Worm (Caenorhabditis elegans) whole organism, late embryonic: Measurements from ENCODE around the gene C07G1.6.

ENCODE experiments used
- ama-1 ChIP-seq: fragments of 150-350 bp; optimal IDR thresholded peaks from 2 replicates; lab custom pipeline; 2014
- elt-2 ChIP-seq: sonication (generic microtip); optimal IDR thresholded peaks from 2 replicates; lab custom pipeline; 2016; ENCODE audit warnings: missing genetic modification reagents, missing genetic modification characterization, missing compliant biosample characterization
- fkh-10 ChIP-seq: fragments of 150-350 bp; optimal IDR thresholded peaks from 2 replicates; lab custom pipeline; 2014; ENCODE audit warnings: missing biosample characterization, missing genetic modification reagents, missing genetic modification characterization
- hlh-13 ChIP-seq: fragments of 200-800 bp; sonication (Bioruptor generic); optimal IDR thresholded peaks from 2 replicates; lab custom pipeline; 2018; ENCODE audit warnings: mild to moderate bottlenecking, missing genetic modification characterization, missing compliant biosample characterization
- pat-9 ChIP-seq: fragments of 200-800 bp; sonication (Bioruptor generic); optimal IDR thresholded peaks from 2 replicates; lab custom pipeline; 2018; ENCODE audit warnings: mild to moderate bottlenecking, missing genetic modification characterization, moderate library complexity, missing compliant biosample characterization
- pha-2 ChIP-seq: sonication (generic microtip); optimal IDR thresholded peaks from 2 replicates; lab custom pipeline; 2017; ENCODE audit warnings: mild to moderate bottlenecking, missing genetic modification characterization, missing compliant biosample characterization
- rnt-1 ChIP-seq: sonication (generic microtip); optimal IDR thresholded peaks from 2 replicates; lab custom pipeline; 2016; ENCODE audit warnings: missing genetic modification characterization, missing compliant biosample characterization
- ttx-3 ChIP-seq: sonication (generic microtip); optimal IDR thresholded peaks from 2 replicates; lab custom pipeline; 2016; ENCODE audit warnings: missing genetic modification reagents, missing genetic modification characterization, missing compliant biosample characterization
- unc-86 ChIP-seq: sonication (generic microtip); optimal IDR thresholded peaks from 2 replicates; lab custom pipeline; 2016; ENCODE audit warnings: missing genetic modification characterization, missing compliant biosample characterization
- zip-5 ChIP-seq: sonication (generic microtip); optimal IDR thresholded peaks from 2 replicates; lab custom pipeline; 2016; ENCODE audit warnings: missing genetic modification characterization, missing compliant biosample characterization

DNA sequence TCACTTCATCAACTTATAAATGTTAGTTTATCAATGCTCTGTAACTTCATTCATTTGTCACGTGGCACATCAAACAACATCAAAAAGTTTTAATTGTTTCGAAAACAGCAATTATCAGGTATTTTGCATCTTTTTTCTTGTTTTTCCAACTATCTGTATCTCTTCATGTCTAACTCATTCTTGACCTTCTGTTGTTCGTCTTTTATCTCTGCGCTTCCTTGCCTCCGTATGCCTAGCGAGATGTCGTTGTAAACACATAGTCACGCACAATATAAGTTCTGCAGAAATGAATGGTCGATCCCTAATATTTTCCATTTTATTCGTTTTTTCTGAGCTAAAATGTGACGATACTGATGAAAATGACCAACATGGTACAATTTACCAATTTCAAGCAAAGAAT lies 11.7 kb upstream of the C07G1.6 start, which contains the start of gene gpx-6:
- no peak for TF ChIP-seq unc-86 (tag; lab: Kevin White, UChicago)
- TF ChIP-seq ama-1, result no peak
- no peak for TF ChIP-seq pat-9 (tag; lab: Kevin White, UChicago)
- no peak for TF ChIP-seq zip-5
- TF ChIP-seq pha-2 (tag; lab: Kevin White, UChicago), result no peak
- no peak for TF ChIP-seq rnt-1 (tag; lab: Kevin White, UChicago)
- TF ChIP-seq fkh-10 (GFP tag; lab: Kevin White, UChicago), result no peak
- TF ChIP-seq hlh-13 (GFP tag; lab: Kevin White, UChicago), result no peak
- TF ChIP-seq ttx-3, result no peak
- TF ChIP-seq elt-2 (tag; lab: Kevin White, UChicago), result no peak
